Fruit fly (Drosophila melanogaster) whole organism, prepupa: ENCODE results near the gene CG11686.

Experiments
- CG10669 ChIP-seq: fragments of 200-800 bp; sonication (Bioruptor generic); optimal IDR thresholded peaks from 3 replicates; lab custom pipeline; 2018; ENCODE audit warnings: missing biosample characterization, mild to moderate bottlenecking, missing genetic modification characterization, moderate library complexity
- CG11294 ChIP-seq: fragments of 200-800 bp; sonication (Bioruptor generic); IDR thresholded peaks from 2 replicates; pipeline ENCODE4 v1.3.6; 2022; ENCODE audit warnings: missing biosample characterization, missing genetic modification characterization
- CG11762 ChIP-seq: fragments of 200-800 bp; sonication (Bioruptor generic); optimal IDR thresholded peaks from 3 replicates; lab custom pipeline; 2016; ENCODE audit warnings: missing biosample characterization, missing genetic modification characterization; ENCODE audit not compliant: insufficient read depth
- CG11902 ChIP-seq: fragments of 200-800 bp; sonication (Bioruptor generic); optimal IDR thresholded peaks from 3 replicates; lab custom pipeline; 2016; ENCODE audit warnings: missing biosample characterization, missing genetic modification characterization
- CG15336 ChIP-seq: fragments of 200-800 bp; sonication (Bioruptor generic); IDR thresholded peaks from 2 replicates; pipeline ENCODE4 v1.3.6; 2022; ENCODE audit warnings: missing biosample characterization, missing genetic modification characterization
- CG1621 ChIP-seq: fragments of 200-800 bp; sonication (Bioruptor generic); optimal IDR thresholded peaks from 3 replicates; lab custom pipeline; 2018; ENCODE audit warnings: missing biosample characterization, mild to moderate bottlenecking, missing genetic modification characterization
- CG16779 ChIP-seq: fragments of 200-800 bp; sonication (Bioruptor generic); optimal IDR thresholded peaks from 3 replicates; lab custom pipeline; 2017; ENCODE audit warnings: missing biosample characterization, mild to moderate bottlenecking, missing genetic modification characterization
- CG3032 ChIP-seq: fragments of 200-800 bp; optimal IDR thresholded peaks from 2 replicates; lab custom pipeline; 2019; ENCODE audit warnings: missing biosample characterization, mild to moderate bottlenecking, missing genetic modification characterization, moderate library complexity
- CG32006 ChIP-seq: fragments of 200-800 bp; sonication (Bioruptor generic); optimal IDR thresholded peaks from 3 replicates; lab custom pipeline; 2017; ENCODE audit warnings: missing biosample characterization, mild to moderate bottlenecking, missing genetic modification characterization
- CG34406 ChIP-seq: fragments of 200-800 bp; sonication (Bioruptor generic); optimal IDR thresholded peaks from 3 replicates; lab custom pipeline; 2016; ENCODE audit warnings: missing biosample characterization, missing genetic modification characterization
- CG3919 ChIP-seq: fragments of 200-800 bp; sonication (Bioruptor generic); optimal IDR thresholded peaks from 3 replicates; lab custom pipeline; 2016; ENCODE audit warnings: missing biosample characterization, missing genetic modification characterization
- CG6163 ChIP-seq: fragments of 200-800 bp; sonication (Bioruptor generic); IDR thresholded peaks from 3 replicates; pipeline ENCODE4 v1.3.6; 2022; ENCODE audit warnings: missing biosample characterization, missing genetic modification characterization
- CG6276 ChIP-seq: fragments of 200-800 bp; sonication (Bioruptor generic); optimal IDR thresholded peaks from 2 replicates; lab custom pipeline; 2017; ENCODE audit warnings: missing biosample characterization, mild to moderate bottlenecking, missing genetic modification characterization
- CG6792 ChIP-seq: fragments of 200-800 bp; sonication (Bioruptor generic); optimal IDR thresholded peaks from 3 replicates; lab custom pipeline; 2016; ENCODE audit warnings: missing biosample characterization, missing genetic modification characterization
- CG6808 ChIP-seq: fragments of 200-800 bp; sonication (Bioruptor generic); optimal IDR thresholded peaks from 3 replicates; lab custom pipeline; 2017; ENCODE audit warnings: missing biosample characterization, missing genetic modification characterization, mild to moderate bottlenecking, moderate library complexity, missing genetic modification reagents
- CG6854 ChIP-seq: fragments of 200-800 bp; sonication (Bioruptor generic); optimal IDR thresholded peaks from 2 replicates; lab custom pipeline; 2017; ENCODE audit warnings: missing biosample characterization, mild to moderate bottlenecking, missing genetic modification characterization
- CG8119 ChIP-seq: fragments of 200-800 bp; sonication (Bioruptor generic); IDR thresholded peaks from 3 replicates; pipeline ENCODE4 v1.3.6; 2022; ENCODE audit warnings: missing biosample characterization, missing genetic modification characterization
- CG8319 ChIP-seq: fragments of 200-800 bp; sonication (Bioruptor generic); optimal IDR thresholded peaks from 3 replicates; lab custom pipeline; 2016; ENCODE audit warnings: missing biosample characterization, missing genetic modification characterization
- CG8632 ChIP-seq: fragments of 200-800 bp; sonication (Bioruptor generic); optimal IDR thresholded peaks from 3 replicates; lab custom pipeline; 2016; ENCODE audit warnings: missing biosample characterization, missing genetic modification characterization
- CG9139 ChIP-seq: fragments of 200-800 bp; sonication (Bioruptor generic); optimal IDR thresholded peaks from 3 replicates; lab custom pipeline; 2017; ENCODE audit warnings: missing biosample characterization, mild to moderate bottlenecking, missing genetic modification characterization
- Eip75B ChIP-seq: fragments of 200-800 bp; sonication (Bioruptor generic); optimal IDR thresholded peaks from 3 replicates; lab custom pipeline; 2016; ENCODE audit warnings: missing biosample characterization, missing genetic modification characterization
- Eip78C ChIP-seq: fragments of 200-800 bp; sonication (Bioruptor generic); peaks from one replicate; lab custom pipeline; 2016; ENCODE audit warnings: missing biosample characterization, missing genetic modification characterization
- Eip93F ChIP-seq: fragments of 200-800 bp; sonication (Bioruptor generic); optimal IDR thresholded peaks from 2 replicates; lab custom pipeline; 2016; ENCODE audit warnings: missing biosample characterization, mild to moderate bottlenecking, missing genetic modification characterization
- Ets21C ChIP-seq: fragments of 200-800 bp; sonication (Bioruptor generic); optimal IDR thresholded peaks from 3 replicates; lab custom pipeline; 2016; ENCODE audit warnings: missing biosample characterization, missing genetic modification characterization
- Ets96B ChIP-seq: fragments of 200-800 bp; optimal IDR thresholded peaks from 2 replicates; lab custom pipeline; 2019; ENCODE audit warnings: missing biosample characterization, mild to moderate bottlenecking, missing genetic modification characterization, moderate library complexity
- Gug ChIP-seq: fragments of 200-800 bp; sonication (Bioruptor generic); IDR thresholded peaks from 2 replicates; pipeline ENCODE4 v1.3.6; 2022; ENCODE audit warnings: missing biosample characterization, missing genetic modification characterization
- Hr39 ChIP-seq: fragments of 200-800 bp; sonication (Bioruptor generic); optimal IDR thresholded peaks from 2 replicates; lab custom pipeline; 2016; ENCODE audit warnings: missing biosample characterization, missing genetic modification characterization
- Hr4 ChIP-seq: fragments of 200-800 bp; sonication (Bioruptor generic); optimal IDR thresholded peaks from 3 replicates; lab custom pipeline; 2016; ENCODE audit warnings: missing biosample characterization, missing genetic modification characterization
- Lpt ChIP-seq: fragments of 200-800 bp; sonication (Bioruptor generic); optimal IDR thresholded peaks from 3 replicates; lab custom pipeline; 2016; ENCODE audit warnings: missing biosample characterization, missing genetic modification characterization
- Met ChIP-seq: fragments of 200-800 bp; sonication (Bioruptor generic); optimal IDR thresholded peaks from 3 replicates; lab custom pipeline; 2016; ENCODE audit warnings: missing biosample characterization, missing genetic modification characterization
- Smox ChIP-seq: fragments of 200-800 bp; sonication (Bioruptor generic); optimal IDR thresholded peaks from 3 replicates; lab custom pipeline; 2016; ENCODE audit warnings: missing biosample characterization, missing genetic modification characterization
- Sox102F ChIP-seq: fragments of 200-800 bp; sonication (Bioruptor generic); optimal IDR thresholded peaks from 2 replicates; lab custom pipeline; 2016; ENCODE audit warnings: missing biosample characterization, mild to moderate bottlenecking, missing genetic modification characterization
- Sox14 ChIP-seq: fragments of 200-800 bp; sonication (Bioruptor generic); optimal IDR thresholded peaks from 3 replicates; lab custom pipeline; 2016; ENCODE audit warnings: missing biosample characterization, missing genetic modification characterization
- Sox15 ChIP-seq: fragments of 200-800 bp; sonication (Bioruptor generic); optimal IDR thresholded peaks from 3 replicates; lab custom pipeline; 2016; ENCODE audit warnings: missing biosample characterization, missing genetic modification characterization
- achi ChIP-seq: fragments of 200-800 bp; sonication (Bioruptor generic); optimal IDR thresholded peaks from 3 replicates; lab custom pipeline; 2016; ENCODE audit warnings: missing biosample characterization, missing genetic modification characterization
- acj6 ChIP-seq: fragments of 200-800 bp; sonication (Bioruptor generic); optimal IDR thresholded peaks from 3 replicates; lab custom pipeline; 2016; ENCODE audit warnings: missing biosample characterization, missing genetic modification characterization
- cyc ChIP-seq: fragments of 200-800 bp; sonication (Bioruptor generic); optimal IDR thresholded peaks from 3 replicates; lab custom pipeline; 2016; ENCODE audit warnings: missing biosample characterization, missing genetic modification characterization
- dac ChIP-seq: fragments of 200-800 bp; sonication (Bioruptor generic); optimal IDR thresholded peaks from 2 replicates; lab custom pipeline; 2017; ENCODE audit warnings: missing biosample characterization, mild to moderate bottlenecking, missing genetic modification characterization
- dsx ChIP-seq: fragments of 200-800 bp; optimal IDR thresholded peaks from 3 replicates; lab custom pipeline; 2019; ENCODE audit warnings: missing biosample characterization, mild to moderate bottlenecking, missing genetic modification characterization, moderate library complexity; ENCODE audit not compliant: poor library complexity, severe bottlenecking
- esn ChIP-seq: fragments of 200-800 bp; sonication (Bioruptor generic); optimal IDR thresholded peaks from 2 replicates; lab custom pipeline; 2016; ENCODE audit warnings: missing biosample characterization, mild to moderate bottlenecking, missing genetic modification characterization, moderate library complexity
- fkh ChIP-seq: fragments of 200-800 bp; sonication (Bioruptor generic); optimal IDR thresholded peaks from 3 replicates; lab custom pipeline; 2017; ENCODE audit warnings: missing biosample characterization, mild to moderate bottlenecking, missing genetic modification characterization, moderate library complexity
- lz ChIP-seq: fragments of 200-800 bp; sonication (Bioruptor generic); optimal IDR thresholded peaks from 3 replicates; lab custom pipeline; 2016; ENCODE audit warnings: missing biosample characterization, missing genetic modification characterization
- pdm3 ChIP-seq: fragments of 200-800 bp; sonication (Bioruptor generic); optimal IDR thresholded peaks from 3 replicates; lab custom pipeline; 2016; ENCODE audit warnings: missing biosample characterization, missing genetic modification characterization
- spab ChIP-seq: fragments of 200-800 bp; sonication (Bioruptor generic); optimal IDR thresholded peaks from 2 replicates; lab custom pipeline; 2017; ENCODE audit warnings: missing biosample characterization, mild to moderate bottlenecking, missing genetic modification characterization, missing genetic modification reagents
- ss ChIP-seq, 2 experiments: fragments of 200-800 bp; sonication (Bioruptor generic); optimal IDR thresholded peaks; 2 replicates in 1 of 2; 3 replicates in 1 of 2; lab custom pipeline; 2017 to 2018; ENCODE audit warnings: mild to moderate bottlenecking in 2 of 2, missing biosample characterization in 2 of 2, missing genetic modification characterization in 2 of 2, moderate library complexity in 1 of 2
- svp ChIP-seq: fragments of 200-800 bp; sonication (Bioruptor generic); peaks from one replicate; lab custom pipeline; 2016; ENCODE audit warnings: missing biosample characterization, missing genetic modification characterization
- vri ChIP-seq: fragments of 200-800 bp; sonication (Bioruptor generic); optimal IDR thresholded peaks from 3 replicates; lab custom pipeline; 2016; ENCODE audit warnings: missing biosample characterization, mild to moderate bottlenecking, missing genetic modification characterization

Gene CG11686

dm6 chr3R:13264061-13264661, 4.0 kb downstream of the CG11686 start, which contains the start of gene Ravus (continued):
- TF ChIP-seq CG6854 (no peak), cyc (GFP tag; lab: Kevin White, UChicago) (peak; percentile 52), dsx (GFP tag; lab: Kevin White, UChicago) (no peak), CG8632 (GFP tag; lab: Kevin White, UChicago) (no peak), CG10669 (GFP tag; lab: Kevin White, UChicago) (no peak), CG11902 (GFP tag; lab: Kevin White, UChicago) (no peak), Eip93F (GFP tag; lab: Kevin White, UChicago) (no peak), CG1621 (no peak), CG3032 (tag; lab: Kevin White, UChicago) (peak; percentile 63), Gug (GFP tag; lab: Robert Waterston, UW) (no peak), ss (GFP tag; optimal IDR thresholded peaks at IDR 0.05; lab: Kevin White, UChicago) (no peak), CG8119 (GFP tag; lab: Robert Waterston, UW) (no peak), Hr39 (no peak), CG16779 (tag; lab: Kevin White, UChicago) (no peak), CG6163 (GFP tag; lab: Robert Waterston, UW) (no peak), CG6276 (no peak), acj6 (GFP tag; lab: Kevin White, UChicago) (no peak), pdm3 (GFP tag; lab: Kevin White, UChicago) (no peak), Ets21C (GFP tag; lab: Kevin White, UChicago) (no peak), CG3919 (GFP tag; lab: Kevin White, UChicago) (no peak), Eip78C (peak; percentile 76), Ets96B (peak; percentile 42), CG15336 (no peak), CG11762 (GFP tag; lab: Kevin White, UChicago) (peak; percentile 34), spab (GFP tag; lab: Kevin White, UChicago) (no peak), vri (GFP tag; lab: Kevin White, UChicago) (no peak), CG11294 (GFP tag; lab: Robert Waterston, UW) (no peak), Lpt (GFP tag; lab: Kevin White, UChicago) (no peak), Sox15 (GFP tag; lab: Kevin White, UChicago) (peak; percentile 36), Sox14 (GFP tag; lab: Kevin White, UChicago) (peak; percentile 69), achi (GFP tag; lab: Kevin White, UChicago) (peak; percentile 72), dac (GFP tag; lab: Kevin White, UChicago) (no peak), CG8319 (GFP tag; lab: Kevin White, UChicago) (no peak), CG6808 (GFP tag; lab: Kevin White, UChicago) (no peak), Smox (GFP tag; lab: Kevin White, UChicago) (no peak), lz (GFP tag; lab: Kevin White, UChicago) (no peak), CG32006 (GFP tag; lab: Kevin White, UChicago) (no peak), esn (peak; percentile 61), CG34406 (no peak)

- TF ChIP-seq svp (GFP tag; lab: Kevin White, UChicago) (peak; percentile 100), CG32006 (GFP tag; lab: Kevin White, UChicago) (no peak), Hr4 (GFP tag; lab: Kevin White, UChicago) (no peak), CG3032 (tag; lab: Kevin White, UChicago) (no peak), Ets96B (no peak), CG9139 (GFP tag; lab: Kevin White, UChicago) (no peak), Sox102F (GFP tag; lab: Kevin White, UChicago) (no peak), Eip78C (peak; percentile 1), Hr39 (no peak), fkh (GFP tag; lab: Kevin White, UChicago) (no peak), esn (no peak), CG11902 (GFP tag; lab: Kevin White, UChicago) (no peak), Sox14 (GFP tag; lab: Kevin White, UChicago) (peak; percentile 7), CG10669 (GFP tag; lab: Kevin White, UChicago) (no peak), acj6 (GFP tag; lab: Kevin White, UChicago) (no peak), CG6792 (no peak), Eip93F (GFP tag; lab: Kevin White, UChicago) (no peak), Met (GFP tag; lab: Kevin White, UChicago) (no peak), dac (GFP tag; lab: Kevin White, UChicago) (no peak), Eip75B (GFP tag; lab: Kevin White, UChicago) (no peak)
These were observed 10.5 kb downstream of the CG11686 start for dm6 chr3R:13270648-13271047.
